Worm (Caenorhabditis elegans) whole organism, L4 larva: ENCODE results near the gene eif-3.D.

Experiments used
- D1046.2 ChIP-seq: fragments of 200-800 bp; sonication (Bioruptor generic); IDR thresholded peaks from 2 replicates; pipeline ENCODE4 v1.3.6; 2022; ENCODE audit warnings: missing genetic modification characterization, missing compliant biosample characterization
- T20F7.1 ChIP-seq: fragments of 200-800 bp; sonication (Bioruptor generic); optimal IDR thresholded peaks from 2 replicates; lab custom pipeline; 2018; ENCODE audit warnings: mild to moderate bottlenecking, missing genetic modification characterization, missing compliant biosample characterization
- T26A8.4 ChIP-seq: fragments of 200-800 bp; sonication (Bioruptor generic); IDR thresholded peaks from 2 replicates; pipeline ENCODE4 v1.3.6; 2022; ENCODE audit warnings: missing genetic modification characterization, missing compliant biosample characterization
- Y48G9A.11 ChIP-seq: fragments of 200-800 bp; sonication (Bioruptor generic); IDR thresholded peaks from 2 replicates; pipeline ENCODE4 v1.3.6; 2022; ENCODE audit warnings: missing genetic modification reagents, missing genetic modification characterization, missing compliant biosample characterization
- ZK337.2 ChIP-seq: fragments of 200-800 bp; sonication (Bioruptor generic); IDR thresholded peaks from 2 replicates; pipeline ENCODE4 v1.3.6; 2022; ENCODE audit warnings: missing genetic modification reagents, missing genetic modification characterization, missing compliant biosample characterization
- ama-1 ChIP-seq: fragments of 150-350 bp; optimal IDR thresholded peaks from 2 replicates; lab custom pipeline; 2014; ENCODE audit warnings: inconsistent platforms, mixed read lengths
- arid-1 ChIP-seq: fragments of 200-800 bp; sonication (Bioruptor generic); conservative IDR thresholded peaks from 2 replicates; pipeline ENCODE4 v1.3.6; 2022; ENCODE audit warnings: missing genetic modification reagents, missing genetic modification characterization, missing compliant biosample characterization
- attf-4 ChIP-seq: sonication (generic microtip); optimal IDR thresholded peaks from 3 replicates; lab custom pipeline; 2017; ENCODE audit warnings: missing biosample characterization, missing genetic modification characterization
- ceh-28 ChIP-seq: fragments of 150-350 bp; optimal IDR thresholded peaks from 2 replicates; lab custom pipeline; 2014; ENCODE audit warnings: missing biosample characterization, missing genetic modification reagents, missing genetic modification characterization
- ceh-32 ChIP-seq: sonication (generic microtip); optimal IDR thresholded peaks from 2 replicates; lab custom pipeline; 2016; ENCODE audit warnings: mild to moderate bottlenecking, missing genetic modification characterization, missing compliant biosample characterization; ENCODE audit not compliant: poor library complexity
- cey-2 ChIP-seq: sonication (generic microtip); optimal IDR thresholded peaks from 3 replicates; lab custom pipeline; 2017; ENCODE audit warnings: missing genetic modification characterization, mild to moderate bottlenecking, missing compliant biosample characterization, antibody characterized with exemption, borderline replicate concordance; ENCODE audit not compliant: insufficient read depth
- daf-16 ChIP-seq, 3 experiments: sonication (generic microtip); optimal IDR thresholded peaks; 2 replicates each; lab custom pipeline; 2016 to 2017; ENCODE audit warnings: missing genetic modification characterization in 3 of 3, missing genetic modification reagents in 3 of 3, mild to moderate bottlenecking in 2 of 3, missing compliant biosample characterization in 2 of 3, missing biosample characterization in 1 of 3, moderate library complexity in 1 of 3
- daf-19 ChIP-seq: fragments of 200-800 bp; sonication (Bioruptor generic); conservative IDR thresholded peaks from 2 replicates; pipeline ENCODE4 v1.3.6; 2022; ENCODE audit warnings: missing genetic modification characterization, missing compliant biosample characterization
- dmd-6 ChIP-seq: fragments of 200-800 bp; sonication (Bioruptor generic); IDR thresholded peaks from 2 replicates; pipeline ENCODE4 v1.3.6; 2022; ENCODE audit warnings: missing genetic modification reagents, missing genetic modification characterization, missing compliant biosample characterization
- dpl-1 ChIP-seq: fragments of 150-350 bp; optimal IDR thresholded peaks from 2 replicates; lab custom pipeline; 2014; ENCODE audit warnings: missing biosample characterization, missing genetic modification reagents, missing genetic modification characterization
- egl-27 ChIP-seq: sonication (generic microtip); optimal IDR thresholded peaks from 3 replicates; lab custom pipeline; 2017; ENCODE audit warnings: missing biosample characterization, missing genetic modification reagents, missing genetic modification characterization
- egl-43 ChIP-seq: fragments of 200-800 bp; sonication (Bioruptor generic); IDR thresholded peaks from 2 replicates; pipeline ENCODE4 v1.3.6; 2022; ENCODE audit warnings: missing genetic modification reagents, missing genetic modification characterization, missing compliant biosample characterization
- hif-1 ChIP-seq, 2 experiments: sonication (generic microtip); optimal IDR thresholded peaks; 2 replicates each; lab custom pipeline; 2016 to 2017; ENCODE audit warnings: missing compliant biosample characterization in 2 of 2, missing genetic modification characterization in 2 of 2, missing genetic modification reagents in 2 of 2, missing genotype in 2 of 2, mild to moderate bottlenecking in 1 of 2
- hlh-11 ChIP-seq: fragments of 200-800 bp; sonication (Bioruptor generic); optimal IDR thresholded peaks from 2 replicates; lab custom pipeline; 2018; ENCODE audit warnings: mild to moderate bottlenecking, missing genetic modification characterization, missing compliant biosample characterization
- hmg-1.1 ChIP-seq: fragments of 200-800 bp; sonication (Bioruptor generic); IDR thresholded peaks from 2 replicates; pipeline ENCODE4 v1.3.6; 2022; ENCODE audit warnings: missing genetic modification reagents, missing genetic modification characterization, missing compliant biosample characterization
- lin-15B ChIP-seq: fragments of 150-350 bp; sonication (generic microtip); optimal IDR thresholded peaks from 3 replicates; lab custom pipeline; 2014; ENCODE audit warnings: missing biosample characterization, missing genetic modification characterization
- lsy-2 ChIP-seq, 2 experiments: fragments of 150-350 bp in 1 of 2; sonication (generic microtip) in 1 of 2; optimal IDR thresholded peaks; 2 replicates each; lab custom pipeline; 2014 to 2017; ENCODE audit warnings: missing biosample characterization in 2 of 2, missing genetic modification characterization in 2 of 2
- madf-5 ChIP-seq, 2 experiments: fragments of 200-800 bp; sonication (Bioruptor generic); IDR thresholded peaks; 2 replicates each; pipeline ENCODE4 v1.3.6; 2022; ENCODE audit warnings: missing compliant biosample characterization in 2 of 2, missing genetic modification characterization in 2 of 2
- mes-2 ChIP-seq: sonication (generic microtip); optimal IDR thresholded peaks from 2 replicates; lab custom pipeline; 2016; ENCODE audit warnings: missing genotype, mild to moderate bottlenecking, missing genetic modification characterization, missing compliant biosample characterization; ENCODE audit not compliant: poor library complexity, severe bottlenecking
- mxl-3 ChIP-seq: fragments of 200-800 bp; sonication (Bioruptor generic); optimal IDR thresholded peaks from 2 replicates; lab custom pipeline; 2018; ENCODE audit warnings: mild to moderate bottlenecking, missing genetic modification characterization, missing compliant biosample characterization
- nhr-102 ChIP-seq: sonication (generic microtip); optimal IDR thresholded peaks from 2 replicates; lab custom pipeline; 2016; ENCODE audit warnings: mild to moderate bottlenecking, missing genetic modification characterization, moderate library complexity, missing compliant biosample characterization
- nhr-41 ChIP-seq: fragments of 200-800 bp; sonication (Bioruptor generic); IDR thresholded peaks from 2 replicates; pipeline ENCODE4 v1.3.6; 2022; ENCODE audit warnings: missing genetic modification reagents, missing genetic modification characterization, missing compliant biosample characterization
- nhr-42 ChIP-seq: fragments of 200-800 bp; sonication (Bioruptor generic); IDR thresholded peaks from 2 replicates; pipeline ENCODE4 v1.3.6; 2022; ENCODE audit warnings: missing genetic modification characterization, missing compliant biosample characterization
- nhr-6 ChIP-seq: fragments of 150-350 bp; optimal IDR thresholded peaks from 2 replicates; lab custom pipeline; 2014; ENCODE audit warnings: missing biosample characterization, missing genetic modification characterization
- nhr-76 ChIP-seq: fragments of 150-350 bp; optimal IDR thresholded peaks from 2 replicates; lab custom pipeline; 2014; ENCODE audit warnings: missing biosample characterization, missing genetic modification characterization
- rbr-2 ChIP-seq: sonication (generic microtip); optimal IDR thresholded peaks from 2 replicates; lab custom pipeline; 2016; ENCODE audit warnings: missing genotype, missing genetic modification characterization, missing compliant biosample characterization
- set-16 ChIP-seq: fragments of 200-800 bp; sonication (Bioruptor generic); IDR thresholded peaks from 2 replicates; pipeline ENCODE4 v1.3.6; 2022; ENCODE audit warnings: missing genetic modification reagents, missing genetic modification characterization, missing compliant biosample characterization
- spr-3 ChIP-seq: fragments of 200-800 bp; sonication (Bioruptor generic); optimal IDR thresholded peaks from 2 replicates; lab custom pipeline; 2018; ENCODE audit warnings: mild to moderate bottlenecking, missing genetic modification characterization, missing compliant biosample characterization
- tag-97 ChIP-seq: fragments of 200-800 bp; sonication (Bioruptor generic); IDR thresholded peaks from 2 replicates; pipeline ENCODE4 v1.3.6; 2022; ENCODE audit warnings: missing genetic modification characterization, missing compliant biosample characterization
- tra-1 ChIP-seq: fragments of 200-800 bp; sonication (Bioruptor generic); IDR thresholded peaks from 2 replicates; pipeline ENCODE4 v1.3.6; 2022; ENCODE audit warnings: missing genetic modification reagents, missing genetic modification characterization, missing compliant biosample characterization
- unc-39 ChIP-seq: sonication (generic microtip); optimal IDR thresholded peaks from 2 replicates; lab custom pipeline; 2017; ENCODE audit warnings: missing biosample characterization, missing genetic modification characterization
- unc-62 ChIP-seq, 3 experiments: fragments of 150-350 bp in 1 of 3; sonication (generic microtip); optimal IDR thresholded peaks in 2 of 3; peaks in 1 of 3; 1 replicate in 1 of 3; 2 replicates in 2 of 3; lab custom pipeline; 2014 to 2017; ENCODE audit warnings: missing biosample characterization in 3 of 3, missing genetic modification characterization in 3 of 3, missing genetic modification reagents in 3 of 3, missing genotype in 1 of 3

eif-3.D gene

DNA sequence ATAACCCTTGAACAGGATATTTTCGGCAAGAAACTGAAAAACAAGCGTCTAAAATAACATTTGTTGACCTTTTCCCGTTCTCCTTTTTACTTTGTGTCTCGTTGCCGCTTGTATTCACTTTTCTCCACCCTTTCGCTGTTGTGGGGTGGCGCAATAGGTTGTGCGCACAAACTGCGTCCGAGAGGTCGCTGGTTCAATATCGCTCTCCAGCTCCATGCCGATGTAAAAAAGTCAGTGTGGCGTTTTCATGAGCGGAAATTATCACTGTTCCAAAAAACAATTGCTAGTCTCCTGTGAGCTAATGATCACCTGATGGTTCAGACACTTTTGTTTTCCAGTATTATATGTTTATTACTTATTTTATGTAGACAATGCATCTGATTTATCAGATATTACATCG is 33.8 kb downstream of the eif-3.D start (continued):
- peak; percentile 78 to 89 for TF ChIP-seq daf-16 (GFP tag; optimal IDR thresholded peaks at IDR 0.05; lab: Kevin White, UChicago)
- no peak for TF ChIP-seq daf-16 (tag; optimal IDR thresholded peaks at IDR 0.05; lab: Kevin White, UChicago)
- TF ChIP-seq cey-2 (tag; lab: Kevin White, UChicago), result no peak
- TF ChIP-seq lsy-2 (tag; optimal IDR thresholded peaks at IDR 0.05; lab: Kevin White, UChicago), result peak in 1 of 2 experiments; percentile 74
- peak; percentile 87 for TF ChIP-seq arid-1 (GFP tag; lab: Robert Waterston, UW)
- TF ChIP-seq hif-1 (tag; optimal IDR thresholded peaks at IDR 0.05; lab: Kevin White, UChicago), result peak; percentile 25 to 67
- TF ChIP-seq nhr-76 (tag; lab: Kevin White, UChicago), result no peak
- TF ChIP-seq unc-39 (tag; lab: Kevin White, UChicago), result no peak
- TF ChIP-seq dmd-6 (GFP tag; lab: Robert Waterston, UW), result peak; percentile 80
- no peak for TF ChIP-seq lin-15B (tag; lab: Kevin White, UChicago)
- peak; percentile 53; the same call in 1 of the 2 replicates for TF ChIP-seq Y48G9A.11 (GFP tag; lab: Robert Waterston, UW)
- TF ChIP-seq mes-2 (tag; lab: Kevin White, UChicago), result peak; percentile 90
- TF ChIP-seq hmg-1.1 (GFP tag; lab: Robert Waterston, UW), result peak; percentile 93
- TF ChIP-seq egl-43, result no peak; the same call in 1 of the 2 replicates
- peak; percentile 5 for TF ChIP-seq ceh-32 (tag; lab: Kevin White, UChicago)
- peak; percentile 62; the same call in 1 of the 2 replicates for TF ChIP-seq nhr-42 (GFP tag; lab: Robert Waterston, UW)
- TF ChIP-seq ZK337.2 (GFP tag; lab: Robert Waterston, UW), result peak; percentile 78
- no peak for TF ChIP-seq set-16 (GFP tag; lab: Robert Waterston, UW)

- no peak for TF ChIP-seq attf-4 (tag; lab: Kevin White, UChicago)
- no peak for TF ChIP-seq rbr-2 (tag; lab: Kevin White, UChicago)
- TF ChIP-seq daf-19 (GFP tag; lab: Robert Waterston, UW), result no peak
- TF ChIP-seq ceh-28 (tag; lab: Kevin White, UChicago), result no peak
- no peak for TF ChIP-seq tra-1
- TF ChIP-seq dpl-1 (GFP tag; lab: Kevin White, UChicago), result no peak
- TF ChIP-seq nhr-6 (tag; lab: Kevin White, UChicago), result no peak
- no peak for TF ChIP-seq set-16 (GFP tag; lab: Robert Waterston, UW)
- no peak for TF ChIP-seq nhr-41 (GFP tag; lab: Robert Waterston, UW)
- no peak for TF ChIP-seq egl-27 (tag; lab: Kevin White, UChicago)
- TF ChIP-seq T20F7.1, result no peak
- TF ChIP-seq nhr-102 (tag; lab: Kevin White, UChicago), result no peak
- no peak for TF ChIP-seq ama-1
- no peak for TF ChIP-seq hlh-11 (tag; lab: Kevin White, UChicago)
- TF ChIP-seq nhr-76 (tag; lab: Kevin White, UChicago), result no peak
- TF ChIP-seq mxl-3 (GFP tag; lab: Kevin White, UChicago), result no peak
- TF ChIP-seq D1046.2 (GFP tag; lab: Robert Waterston, UW), result no peak
- TF ChIP-seq spr-3 (GFP tag; lab: Kevin White, UChicago), result no peak
- TF ChIP-seq tag-97 (GFP tag; lab: Robert Waterston, UW), result no peak
- TF ChIP-seq, all 104 proteins: peak for 0
Measured at ce11 chrIII:8934378-8934777, 37.0 kb downstream of the eif-3.D start.

ce11 chrIII:8933696-8934095 is 37.7 kb downstream of the eif-3.D start:
- TF ChIP-seq hlh-11 (tag; lab: Kevin White, UChicago) (no peak), unc-62 (GFP tag; optimal IDR thresholded peaks at IDR 0.05 in 1 of 2; lab: Kevin White, UChicago) (peak in 1 of 2 experiments; percentile 72), unc-62 (tag; optimal IDR thresholded peaks at IDR 0.05; lab: Kevin White, UChicago) (no peak), T26A8.4 (GFP tag; lab: Robert Waterston, UW) (no peak), madf-5 (GFP tag; IDR thresholded peaks at IDR 0.05; lab: Robert Waterston, UW) (no peak)
